Worm (Caenorhabditis elegans): ENCODE data around the gene srab-7.

DNA sequence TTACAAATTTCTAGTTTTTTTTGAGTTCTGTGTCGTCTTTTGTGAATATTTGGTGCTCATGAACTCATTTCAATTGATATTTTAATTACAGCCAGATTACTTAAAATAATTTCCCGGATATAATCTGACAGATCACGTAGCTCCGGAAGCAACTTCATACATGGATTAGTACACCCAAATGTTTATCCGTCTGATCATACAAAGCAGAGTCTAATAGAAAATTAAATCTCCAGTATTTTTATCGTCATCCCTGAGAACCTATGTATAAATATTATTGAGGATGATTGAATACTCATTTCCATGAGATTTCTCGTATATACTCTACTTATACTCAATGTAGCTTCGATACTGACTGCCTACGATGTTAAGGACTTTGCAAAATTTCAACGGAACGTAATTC lies 30.1 kb downstream of the srab-7 start, which contains the start of gene Y73C8C.12:
- no peak for TF ChIP-seq ztf-11 (tag; optimal IDR thresholded peaks at IDR 0.05)
- TF ChIP-seq lsy-2 (tag; optimal IDR thresholded peaks at IDR 0.05): no peak
- no peak for TF ChIP-seq nhr-237 (tag; optimal IDR thresholded peaks at IDR 0.05)
- TF ChIP-seq nhr-11 (tag; optimal IDR thresholded peaks at IDR 0.05): no peak
- TF ChIP-seq snpc-4 (tag; optimal IDR thresholded peaks at IDR 0.05): no peak
- no peak for TF ChIP-seq lin-11 (tag; optimal IDR thresholded peaks at IDR 0.05)
- TF ChIP-seq ceh-82 (tag; optimal IDR thresholded peaks at IDR 0.05): no peak
- TF ChIP-seq nhr-23 (tag; optimal IDR thresholded peaks at IDR 0.05): no peak
- TF ChIP-seq unc-62 (GFP tag; optimal IDR thresholded peaks at IDR 0.05): no peak
- TF ChIP-seq lin-39 (tag; optimal IDR thresholded peaks at IDR 0.05): no peak

Measured in whole organism, L2 larva.